Worm (Caenorhabditis elegans) whole organism, midembryonic: ENCODE data around the gene pqn-39.

Experiments
- cog-1 ChIP-seq: sonication (generic microtip); optimal IDR thresholded peaks from 2 replicates; lab custom pipeline; 2016; ENCODE audit warnings: missing genetic modification characterization, missing compliant biosample characterization
- flt-1 ChIP-seq: fragments of 200-800 bp; sonication (Bioruptor generic); IDR thresholded peaks from 2 replicates; pipeline ENCODE4 v1.3.6; 2022; ENCODE audit warnings: missing genetic modification characterization, missing compliant biosample characterization
- klf-2 ChIP-seq: fragments of 200-800 bp; sonication (Bioruptor generic); conservative IDR thresholded peaks from 2 replicates; pipeline ENCODE4 v1.3.6; 2022; ENCODE audit warnings: missing genetic modification reagents, missing genetic modification characterization, missing compliant biosample characterization
- med-1 ChIP-seq: sonication (generic microtip); optimal IDR thresholded peaks from 2 replicates; lab custom pipeline; 2017; ENCODE audit warnings: missing genetic modification characterization, mild to moderate bottlenecking, missing compliant biosample characterization, antibody characterized with exemption, missing genetic modification reagents; ENCODE audit not compliant: insufficient read depth
- ref-1 ChIP-seq: fragments of 200-800 bp; sonication (Bioruptor generic); conservative IDR thresholded peaks from 2 replicates; pipeline ENCODE4 v1.3.6; 2022; ENCODE audit warnings: missing genetic modification reagents, missing genetic modification characterization, missing compliant biosample characterization
- tab-1 ChIP-seq: fragments of 200-800 bp; sonication (Bioruptor generic); IDR thresholded peaks from 2 replicates; pipeline ENCODE4 v1.3.6; 2022; ENCODE audit warnings: missing genetic modification characterization, missing compliant biosample characterization
- ztf-23 ChIP-seq: fragments of 200-800 bp; sonication (Bioruptor generic); IDR thresholded peaks from 2 replicates; pipeline ENCODE4 v1.3.6; 2022; ENCODE audit warnings: missing genetic modification reagents, missing genetic modification characterization, missing compliant biosample characterization

DNA sequence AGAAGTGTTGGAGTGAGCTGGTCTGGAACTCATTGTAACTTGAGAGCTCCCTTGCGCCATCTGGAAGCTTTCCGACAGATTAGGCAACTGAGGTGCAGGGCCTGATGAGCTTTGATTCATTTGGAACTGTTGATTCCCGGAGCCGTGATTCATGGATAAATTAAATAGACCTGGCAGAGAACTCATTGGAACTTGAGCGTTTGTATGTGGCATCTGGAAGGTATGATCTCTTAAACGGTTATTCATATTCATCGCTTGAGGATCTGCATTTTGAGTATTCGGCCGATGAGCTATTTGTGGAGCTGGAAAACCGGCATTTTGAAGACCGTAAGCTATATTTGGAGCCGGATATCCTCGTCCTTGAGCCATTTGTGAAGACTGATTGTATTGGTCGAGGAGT is 39.9 kb downstream of the pqn-39 start:
- TF ChIP-seq flt-1 (GFP tag; lab: Robert Waterston, UW) (no peak), klf-2 (GFP tag; lab: Robert Waterston, UW) (no peak), ztf-23 (GFP tag; lab: Robert Waterston, UW) (no peak), med-1 (GFP tag; lab: Kevin White, UChicago) (no peak), ref-1 (GFP tag; lab: Robert Waterston, UW) (no peak), tab-1 (no peak), cog-1 (tag; lab: Kevin White, UChicago) (no peak)
